Fruit fly (Drosophila melanogaster) whole organism, embryonic: Measurements from ENCODE around the gene Rpp14b.

Experiments
- CG10565 ChIP-seq: fragments of 200-800 bp; sonication (Bioruptor generic); optimal IDR thresholded peaks from 3 replicates; lab custom pipeline; 2016; ENCODE audit warnings: missing biosample characterization, mild to moderate bottlenecking, missing genetic modification characterization
- CG11504 ChIP-seq: fragments of 200-800 bp; sonication (Bioruptor generic); optimal IDR thresholded peaks from 3 replicates; lab custom pipeline; 2019; ENCODE audit warnings: missing biosample characterization, mild to moderate bottlenecking, missing genetic modification characterization, moderate library complexity
- CG11723 ChIP-seq: fragments of 200-800 bp; sonication (Bioruptor generic); optimal IDR thresholded peaks from 2 replicates; lab custom pipeline; 2017; ENCODE audit warnings: missing biosample characterization, mild to moderate bottlenecking, missing genetic modification characterization
- CG12744 ChIP-seq: fragments of 200-800 bp; sonication (Bioruptor generic); optimal IDR thresholded peaks from 2 replicates; lab custom pipeline; 2016; ENCODE audit warnings: missing biosample characterization, missing genetic modification characterization
- CG13296 ChIP-seq: fragments of 200-800 bp; sonication (Bioruptor generic); optimal IDR thresholded peaks from 3 replicates; lab custom pipeline; 2018; ENCODE audit warnings: missing biosample characterization, mild to moderate bottlenecking, missing genetic modification characterization
- CG13894 ChIP-seq: fragments of 200-800 bp; sonication (Bioruptor generic); optimal IDR thresholded peaks from 3 replicates; lab custom pipeline; 2018; ENCODE audit warnings: missing biosample characterization, mild to moderate bottlenecking, missing genetic modification characterization, moderate library complexity
- CG14014 ChIP-seq: fragments of 200-800 bp; sonication (Bioruptor generic); IDR thresholded peaks from 2 replicates; pipeline ENCODE4 v1.3.6; 2022; ENCODE audit warnings: missing biosample characterization, missing genetic modification characterization
- CG15073 ChIP-seq: fragments of 200-800 bp; sonication (Bioruptor generic); optimal IDR thresholded peaks from 2 replicates; lab custom pipeline; 2016; ENCODE audit warnings: missing biosample characterization, missing genetic modification characterization
- CG16815 ChIP-seq: fragments of 200-800 bp; sonication (Bioruptor generic); optimal IDR thresholded peaks from 3 replicates; lab custom pipeline; 2017; ENCODE audit warnings: missing biosample characterization, mild to moderate bottlenecking, missing genetic modification characterization
- CG17328 ChIP-seq: fragments of 200-800 bp; sonication (Bioruptor generic); IDR thresholded peaks from 2 replicates; pipeline ENCODE4 v1.3.6; 2022; ENCODE audit warnings: missing biosample characterization, missing genetic modification characterization
- CG17359 ChIP-seq: fragments of 200-800 bp; sonication (Bioruptor generic); optimal IDR thresholded peaks from 3 replicates; lab custom pipeline; 2018; ENCODE audit warnings: missing biosample characterization, mild to moderate bottlenecking, missing genetic modification characterization, moderate library complexity
- CG17361 ChIP-seq: fragments of 200-800 bp; sonication (Bioruptor generic); IDR thresholded peaks from 3 replicates; pipeline ENCODE4 v1.3.6; 2022; ENCODE audit warnings: missing biosample characterization, missing genetic modification characterization
- CG17612 ChIP-seq: fragments of 200-800 bp; sonication (Bioruptor generic); IDR thresholded peaks from 2 replicates; pipeline ENCODE4 v1.3.6; 2022; ENCODE audit warnings: missing biosample characterization, missing genetic modification characterization
- CG2129 ChIP-seq: fragments of 200-800 bp; sonication (Bioruptor generic); IDR thresholded peaks from 2 replicates; pipeline ENCODE4 v1.3.6; 2022; ENCODE audit warnings: missing biosample characterization, missing genetic modification characterization; ENCODE audit not compliant: partially characterized antibody
- CG30020 ChIP-seq: fragments of 200-800 bp; optimal IDR thresholded peaks from 2 replicates; lab custom pipeline; 2019; ENCODE audit warnings: missing biosample characterization, mild to moderate bottlenecking, missing genetic modification characterization, moderate library complexity
- CG3163 ChIP-seq: fragments of 200-800 bp; sonication (Bioruptor generic); optimal IDR thresholded peaks from 3 replicates; lab custom pipeline; 2016; ENCODE audit warnings: missing biosample characterization, missing genetic modification characterization
- CG3281 ChIP-seq: fragments of 200-800 bp; sonication (Bioruptor generic); optimal IDR thresholded peaks from 3 replicates; lab custom pipeline; 2017; ENCODE audit warnings: missing biosample characterization, mild to moderate bottlenecking, missing genetic modification characterization
- CG33213 ChIP-seq: fragments of 200-800 bp; sonication (Bioruptor generic); optimal IDR thresholded peaks from 3 replicates; lab custom pipeline; 2016; ENCODE audit warnings: missing biosample characterization, missing genetic modification characterization
- CG3995 ChIP-seq: fragments of 200-800 bp; sonication (Bioruptor generic); optimal IDR thresholded peaks from 3 replicates; lab custom pipeline; 2016; ENCODE audit warnings: missing biosample characterization, missing genetic modification characterization
- CG5180 ChIP-seq: fragments of 200-800 bp; sonication (Bioruptor generic); optimal IDR thresholded peaks from 3 replicates; lab custom pipeline; 2017; ENCODE audit warnings: missing biosample characterization, missing genetic modification characterization, mild to moderate bottlenecking, moderate library complexity, missing genetic modification reagents
- CG6175 ChIP-seq: fragments of 200-800 bp; sonication (Bioruptor generic); IDR thresholded peaks from 3 replicates; pipeline ENCODE4 v1.3.6; 2022; ENCODE audit warnings: missing biosample characterization, missing genetic modification characterization
- CG8924 ChIP-seq: fragments of 200-800 bp; optimal IDR thresholded peaks from 3 replicates; lab custom pipeline; 2019; ENCODE audit warnings: missing biosample characterization, mild to moderate bottlenecking, missing genetic modification characterization, moderate library complexity
- Dll ChIP-seq: fragments of 200-800 bp; sonication (Bioruptor generic); IDR thresholded peaks from 4 replicates; pipeline ENCODE4 v1.3.6; 2022; ENCODE audit warnings: missing biosample characterization, missing genetic modification characterization; ENCODE audit not compliant: partially characterized antibody
- Elba2 ChIP-seq: fragments of 200-800 bp; sonication (Bioruptor generic); optimal IDR thresholded peaks from 3 replicates; lab custom pipeline; 2016; ENCODE audit warnings: missing biosample characterization, missing genetic modification characterization
- Fer1 ChIP-seq: fragments of 200-800 bp; sonication (Bioruptor generic); optimal IDR thresholded peaks from 2 replicates; lab custom pipeline; 2017; ENCODE audit warnings: missing biosample characterization, mild to moderate bottlenecking, missing genetic modification characterization
- Fer3 ChIP-seq: fragments of 200-800 bp; sonication (Bioruptor generic); optimal IDR thresholded peaks from 2 replicates; lab custom pipeline; 2018; ENCODE audit warnings: missing biosample characterization, mild to moderate bottlenecking, missing genetic modification characterization, moderate library complexity
- Hey ChIP-seq: fragments of 200-800 bp; sonication (Bioruptor generic); optimal IDR thresholded peaks from 3 replicates; lab custom pipeline; 2018; ENCODE audit warnings: missing biosample characterization, mild to moderate bottlenecking, missing genetic modification characterization
- Hmx ChIP-seq: fragments of 200-800 bp; sonication (Bioruptor generic); optimal IDR thresholded peaks from 2 replicates; lab custom pipeline; 2016; ENCODE audit warnings: missing biosample characterization, missing genetic modification characterization
- Hr78 ChIP-seq, 2 experiments: fragments of 200-800 bp in 1 of 2; fragments of >200 bp in 1 of 2; sonication (Bioruptor generic) in 1 of 2; optimal IDR thresholded peaks; 2 replicates each; lab custom pipeline; 2017 to 2019; ENCODE audit warnings: missing biosample characterization in 2 of 2, missing genetic modification characterization in 2 of 2, mild to moderate bottlenecking in 1 of 2, moderate library complexity in 1 of 2
- Stat92E ChIP-seq, 3 experiments: fragments of >200 bp in 2 of 3; fragments of 200-800 bp in 1 of 3; sonication (Bioruptor generic) in 1 of 3; optimal IDR thresholded peaks; 2 replicates each; lab custom pipeline; 2017 to 2019; ENCODE audit warnings: missing biosample characterization in 3 of 3, missing genetic modification characterization in 3 of 3, mild to moderate bottlenecking in 1 of 3, moderate library complexity in 1 of 3
- Usf ChIP-seq: fragments of 200-800 bp; sonication (Bioruptor generic); optimal IDR thresholded peaks from 2 replicates; lab custom pipeline; 2017; ENCODE audit warnings: missing genotype, missing biosample characterization, missing genetic modification characterization
- Xrp1 ChIP-seq: fragments of 200-800 bp; sonication (Bioruptor generic); IDR thresholded peaks from 2 replicates; pipeline ENCODE4 v1.3.6; 2022; ENCODE audit warnings: missing biosample characterization, missing genetic modification characterization
- croc ChIP-seq: fragments of 200-800 bp; sonication (Bioruptor generic); conservative IDR thresholded peaks from 3 replicates; pipeline ENCODE4 v1.3.6; 2022; ENCODE audit warnings: missing biosample characterization, missing genetic modification characterization
- dm ChIP-seq: fragments of 200-800 bp; sonication (Bioruptor generic); optimal IDR thresholded peaks from 3 replicates; lab custom pipeline; 2016; ENCODE audit warnings: missing biosample characterization, missing genetic modification characterization
- dysf ChIP-seq: fragments of 200-800 bp; sonication (Bioruptor generic); IDR thresholded peaks from 3 replicates; pipeline ENCODE4 v1.3.6; 2022; ENCODE audit warnings: missing biosample characterization, missing genetic modification characterization
- ems ChIP-seq: fragments of 200-800 bp; sonication (Bioruptor generic); optimal IDR thresholded peaks from 3 replicates; lab custom pipeline; 2016; ENCODE audit warnings: missing biosample characterization, missing genetic modification characterization
- gt ChIP-seq: fragments of 200-800 bp; sonication (Bioruptor generic); IDR thresholded peaks from 2 replicates; pipeline ENCODE4 v1.3.6; 2022; ENCODE audit warnings: missing biosample characterization, missing genetic modification characterization
- hb ChIP-seq: fragments of 200-800 bp; sonication (Bioruptor generic); IDR thresholded peaks from 3 replicates; pipeline ENCODE4 v1.3.6; 2022; ENCODE audit warnings: missing biosample characterization, missing genetic modification characterization; ENCODE audit not compliant: partially characterized antibody
- insv ChIP-seq, 2 experiments: fragments of 200-800 bp; sonication (Bioruptor generic); optimal IDR thresholded peaks; 3 replicates each; lab custom pipeline; 2016 to 2018; ENCODE audit warnings: missing biosample characterization in 2 of 2, missing genetic modification characterization in 2 of 2
- kah ChIP-seq: fragments of 200-800 bp; sonication (Bioruptor generic); optimal IDR thresholded peaks from 2 replicates; lab custom pipeline; 2018; ENCODE audit warnings: missing biosample characterization, mild to moderate bottlenecking, missing genetic modification characterization
- lab ChIP-seq: fragments of 200-800 bp; sonication (Bioruptor generic); optimal IDR thresholded peaks from 3 replicates; lab custom pipeline; 2017; ENCODE audit warnings: missing biosample characterization, missing genetic modification characterization, mild to moderate bottlenecking, moderate library complexity, missing genetic modification reagents
- lbe ChIP-seq: fragments of 200-800 bp; sonication (Bioruptor generic); optimal IDR thresholded peaks from 2 replicates; lab custom pipeline; 2016; ENCODE audit warnings: missing biosample characterization, mild to moderate bottlenecking, missing genetic modification characterization
- mld ChIP-seq: fragments of 200-800 bp; sonication (Bioruptor generic); IDR thresholded peaks from 3 replicates; pipeline ENCODE4 v1.3.6; 2022; ENCODE audit warnings: missing biosample characterization, missing genetic modification characterization; ENCODE audit not compliant: partially characterized antibody
- nerfin-1 ChIP-seq: fragments of 200-800 bp; sonication (Bioruptor generic); optimal IDR thresholded peaks from 3 replicates; lab custom pipeline; 2019; ENCODE audit warnings: missing biosample characterization, mild to moderate bottlenecking, missing genetic modification characterization, moderate library complexity
- pho ChIP-seq: fragments of 200-800 bp; sonication (Bioruptor generic); optimal IDR thresholded peaks from 2 replicates; lab custom pipeline; 2016; ENCODE audit warnings: missing biosample characterization, missing genetic modification characterization
- rib ChIP-seq: fragments of 200-800 bp; sonication (Bioruptor generic); IDR thresholded peaks from 2 replicates; pipeline ENCODE4 v1.3.6; 2022; ENCODE audit warnings: missing biosample characterization, missing genetic modification characterization
- ro ChIP-seq: fragments of 200-800 bp; sonication (Bioruptor generic); IDR thresholded peaks from 2 replicates; pipeline ENCODE4 v1.3.6; 2022; ENCODE audit warnings: missing biosample characterization, missing genetic modification characterization
- run ChIP-seq: fragments of 200-800 bp; sonication (Bioruptor generic); optimal IDR thresholded peaks from 3 replicates; lab custom pipeline; 2018; ENCODE audit warnings: missing biosample characterization, mild to moderate bottlenecking, missing genetic modification characterization
- tio ChIP-seq: fragments of 200-800 bp; sonication (Bioruptor generic); optimal IDR thresholded peaks from 2 replicates; lab custom pipeline; 2017; ENCODE audit warnings: missing biosample characterization, missing genetic modification characterization, inconsistent platforms
- ttk ChIP-seq: fragments of 200-800 bp; sonication (Bioruptor generic); IDR thresholded peaks from 2 replicates; pipeline ENCODE4 v2.1.2; 2022; ENCODE audit warnings: missing biosample characterization, missing genetic modification characterization

Rpp14b gene

DNA sequence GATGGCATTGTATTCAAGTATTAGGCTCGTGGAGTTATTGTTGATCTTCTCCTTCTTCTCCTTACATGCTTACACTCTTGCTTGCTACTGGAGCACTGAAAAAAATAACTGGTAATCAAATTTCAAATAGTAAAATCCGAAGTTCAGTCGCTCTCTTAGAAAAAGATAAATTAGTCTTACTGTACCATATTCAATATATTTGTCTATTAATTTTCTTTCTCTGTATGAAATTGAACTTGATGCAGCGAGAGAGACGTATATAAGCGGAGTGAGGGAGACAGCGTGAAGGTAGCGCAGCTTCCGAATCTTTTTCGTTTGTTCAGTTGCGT lies 5.4 kb downstream of the Rpp14b start (continued):
- TF ChIP-seq hb (GFP tag; lab: Robert Waterston, UW) (no peak), CG11723 (GFP tag; lab: Kevin White, UChicago) (peak; percentile 83), CG30020 (tag; lab: Kevin White, UChicago) (peak; percentile 60), gt (GFP tag; lab: Robert Waterston, UW) (peak; percentile 77), croc (peak; percentile 83), Usf (GFP tag; lab: Kevin White, UChicago) (no peak), Xrp1 (peak; percentile 94), Elba2 (GFP tag; lab: Kevin White, UChicago) (no peak), CG8924 (peak; percentile 91), dysf (GFP tag; lab: Robert Waterston, UW) (peak; percentile 88), CG33213 (GFP tag; lab: Kevin White, UChicago) (peak; percentile 82), CG15073 (GFP tag; lab: Kevin White, UChicago) (no peak), CG11504 (peak; percentile 94), CG3281 (peak; percentile 72), CG17359 (tag; lab: Kevin White, UChicago) (peak; percentile 98), Hmx (GFP tag; lab: Kevin White, UChicago) (peak; percentile 40), CG13894 (no peak), Dll (no peak), mld (GFP tag; lab: Robert Waterston, UW) (no peak), Fer3 (tag; lab: Kevin White, UChicago) (peak; percentile 87), insv (GFP tag; optimal IDR thresholded peaks at IDR 0.05; lab: Kevin White, UChicago) (no peak), CG17361 (GFP tag; lab: Robert Waterston, UW) (peak; percentile 78), CG14014 (GFP tag; lab: Robert Waterston, UW) (peak; percentile 92), CG3995 (GFP tag; lab: Kevin White, UChicago) (no peak), Hr78 (GFP tag; optimal IDR thresholded peaks at IDR 0.05; lab: Kevin White, UChicago) (peak in 1 of 2 experiments; percentile 76), CG3163 (peak; percentile 49), lab (peak; percentile 92), CG16815 (peak; percentile 27), rib (peak; percentile 62; the same call in 1 of the 2 replicates), ttk (GFP tag; lab: Robert Waterston, UW) (peak; percentile 94), CG10565 (GFP tag; lab: Kevin White, UChicago) (peak; percentile 33), CG17328 (GFP tag; lab: Robert Waterston, UW) (peak; percentile 95), Stat92E (GFP tag; optimal IDR thresholded peaks at IDR 0.05; lab: Kevin White, UChicago) (peak in 1 of 3 experiments; percentile 83), tio (GFP tag; lab: Kevin White, UChicago) (peak; percentile 69), CG12744 (GFP tag; lab: Kevin White, UChicago) (peak; percentile 50), Fer1 (peak; percentile 88), pho (GFP tag; lab: Kevin White, UChicago) (peak; percentile 46), CG17612 (GFP tag; lab: Robert Waterston, UW) (peak; percentile 75), ro (GFP tag; lab: Robert Waterston, UW) (peak; percentile 38; the same call in 1 of the 2 replicates), dm (GFP tag; lab: Kevin White, UChicago) (peak; percentile 42), ems (GFP tag; lab: Kevin White, UChicago) (peak; percentile 89), run (tag; lab: Kevin White, UChicago) (peak; percentile 88), kah (GFP tag; lab: Kevin White, UChicago) (peak; percentile 86), nerfin-1 (peak; percentile 89), CG2129 (GFP tag; lab: Robert Waterston, UW) (no peak), CG5180 (GFP tag; lab: Kevin White, UChicago) (peak; percentile 81), lbe (peak; percentile 87), CG13296 (GFP tag; lab: Kevin White, UChicago) (peak; percentile 85), Hey (tag; lab: Kevin White, UChicago) (no peak), CG6175 (peak; percentile 55; the same call in 1 of the 3 replicates)
